Worm (Caenorhabditis elegans) whole organism, late embryonic: ENCODE measurements around the gene C04E7.1.

Source experiments
- C08G9.2 ChIP-seq: sonication (generic microtip); optimal IDR thresholded peaks from 2 replicates; lab custom pipeline; 2016; ENCODE audit warnings: mild to moderate bottlenecking, missing genetic modification characterization, moderate library complexity, missing compliant biosample characterization
- F13H6.1 ChIP-seq: sonication (generic microtip); optimal IDR thresholded peaks from 2 replicates; lab custom pipeline; 2016; ENCODE audit warnings: missing genetic modification characterization, missing compliant biosample characterization
- K02D7.2 ChIP-seq: sonication (generic microtip); optimal IDR thresholded peaks from 2 replicates; lab custom pipeline; 2017; ENCODE audit warnings: mild to moderate bottlenecking, missing genetic modification characterization, missing compliant biosample characterization
- T23F11.4 ChIP-seq: fragments of 200-800 bp; sonication (Bioruptor generic); optimal IDR thresholded peaks from 2 replicates; lab custom pipeline; 2018; ENCODE audit warnings: mild to moderate bottlenecking, missing genetic modification characterization, missing compliant biosample characterization
- Y22D7AL.16 ChIP-seq: sonication (generic microtip); optimal IDR thresholded peaks from 2 replicates; lab custom pipeline; 2016; ENCODE audit warnings: missing genetic modification characterization, missing compliant biosample characterization
- ahr-1 ChIP-seq: sonication (generic microtip); optimal IDR thresholded peaks from 2 replicates; lab custom pipeline; 2016; ENCODE audit warnings: missing genetic modification characterization, missing compliant biosample characterization
- ama-1 ChIP-seq: fragments of 150-350 bp; optimal IDR thresholded peaks from 2 replicates; lab custom pipeline; 2014
- ceh-14 ChIP-seq: sonication (generic microtip); optimal IDR thresholded peaks from 2 replicates; lab custom pipeline; 2016; ENCODE audit warnings: missing genotype, missing genetic modification characterization, missing compliant biosample characterization
- ceh-19 ChIP-seq: fragments of 200-800 bp; sonication (Bioruptor generic); optimal IDR thresholded peaks from 2 replicates; lab custom pipeline; 2018; ENCODE audit warnings: mild to moderate bottlenecking, missing genetic modification characterization, missing compliant biosample characterization
- ceh-2 ChIP-seq: sonication (generic microtip); optimal IDR thresholded peaks from 2 replicates; lab custom pipeline; 2016; ENCODE audit warnings: missing genotype, missing genetic modification characterization, missing compliant biosample characterization
- ceh-22 ChIP-seq: sonication (generic microtip); optimal IDR thresholded peaks from 2 replicates; lab custom pipeline; 2017; ENCODE audit warnings: missing biosample characterization, missing genetic modification characterization
- ceh-30 ChIP-seq: fragments of 150-350 bp; optimal IDR thresholded peaks from 2 replicates; lab custom pipeline; 2014; ENCODE audit warnings: missing biosample characterization, missing genetic modification characterization
- ceh-31 ChIP-seq: sonication (generic microtip); optimal IDR thresholded peaks from 2 replicates; lab custom pipeline; 2016; ENCODE audit warnings: missing genetic modification characterization, missing compliant biosample characterization
- ceh-34 ChIP-seq: sonication (generic microtip); optimal IDR thresholded peaks from 2 replicates; lab custom pipeline; 2016; ENCODE audit warnings: mild to moderate bottlenecking, missing genetic modification characterization, missing compliant biosample characterization
- ceh-48 ChIP-seq: sonication (generic microtip); optimal IDR thresholded peaks from 2 replicates; lab custom pipeline; 2016; ENCODE audit warnings: missing genetic modification characterization, inconsistent platforms, missing compliant biosample characterization
- ceh-9 ChIP-seq: sonication (generic microtip); optimal IDR thresholded peaks from 2 replicates; lab custom pipeline; 2016; ENCODE audit warnings: mild to moderate bottlenecking, missing genetic modification characterization, inconsistent platforms, missing compliant biosample characterization
- che-1 ChIP-seq: sonication (generic microtip); optimal IDR thresholded peaks from 2 replicates; lab custom pipeline; 2016; ENCODE audit warnings: mild to moderate bottlenecking, missing genetic modification characterization, missing compliant biosample characterization
- dmd-4 ChIP-seq: sonication (generic microtip); optimal IDR thresholded peaks from 2 replicates; lab custom pipeline; 2016; ENCODE audit warnings: borderline replicate concordance, missing genetic modification characterization, missing compliant biosample characterization
- dve-1 ChIP-seq: sonication (generic microtip); optimal IDR thresholded peaks from 2 replicates; lab custom pipeline; 2017; ENCODE audit warnings: antibody characterized with exemption, mild to moderate bottlenecking, missing genetic modification characterization, missing compliant biosample characterization
- elt-4 ChIP-seq: sonication (generic microtip); optimal IDR thresholded peaks from 2 replicates; lab custom pipeline; 2016; ENCODE audit warnings: missing genetic modification characterization, missing compliant biosample characterization
- ets-4 ChIP-seq: sonication (generic microtip); optimal IDR thresholded peaks from 2 replicates; lab custom pipeline; 2016; ENCODE audit warnings: missing genetic modification characterization, missing compliant biosample characterization
- eyg-1 ChIP-seq: sonication (generic microtip); optimal IDR thresholded peaks from 2 replicates; lab custom pipeline; 2016; ENCODE audit warnings: missing genotype, missing genetic modification characterization, missing compliant biosample characterization
- fkh-10 ChIP-seq: fragments of 150-350 bp; optimal IDR thresholded peaks from 2 replicates; lab custom pipeline; 2014; ENCODE audit warnings: missing biosample characterization, missing genetic modification reagents, missing genetic modification characterization
- fkh-6 ChIP-seq: sonication (generic microtip); optimal IDR thresholded peaks from 2 replicates; lab custom pipeline; 2016; ENCODE audit warnings: missing genetic modification characterization, missing compliant biosample characterization
- gmeb-2 ChIP-seq: sonication (generic microtip); optimal IDR thresholded peaks from 2 replicates; lab custom pipeline; 2016; ENCODE audit warnings: missing genetic modification characterization, inconsistent platforms, missing compliant biosample characterization
- hlh-15 ChIP-seq: sonication (generic microtip); optimal IDR thresholded peaks from 2 replicates; lab custom pipeline; 2016; ENCODE audit warnings: missing genetic modification characterization, missing compliant biosample characterization
- hlh-6 ChIP-seq: sonication (generic microtip); optimal IDR thresholded peaks from 2 replicates; lab custom pipeline; 2016; ENCODE audit warnings: missing genotype, missing genetic modification characterization, missing compliant biosample characterization
- hlh-8 ChIP-seq: sonication (generic microtip); optimal IDR thresholded peaks from 2 replicates; lab custom pipeline; 2016; ENCODE audit warnings: missing genotype, missing genetic modification characterization, missing compliant biosample characterization
- madf-2 ChIP-seq: sonication (generic microtip); optimal IDR thresholded peaks from 2 replicates; lab custom pipeline; 2017; ENCODE audit warnings: missing genetic modification characterization, missing compliant biosample characterization
- nfya-1 ChIP-seq: sonication (generic microtip); optimal IDR thresholded peaks from 2 replicates; lab custom pipeline; 2017; ENCODE audit warnings: missing genetic modification characterization, mild to moderate bottlenecking, missing compliant biosample characterization, antibody characterized with exemption, moderate library complexity
- nhr-232 ChIP-seq: sonication (generic microtip); optimal IDR thresholded peaks from 2 replicates; lab custom pipeline; 2016; ENCODE audit warnings: missing genetic modification characterization, missing compliant biosample characterization
- pat-9 ChIP-seq: fragments of 200-800 bp; sonication (Bioruptor generic); optimal IDR thresholded peaks from 2 replicates; lab custom pipeline; 2018; ENCODE audit warnings: mild to moderate bottlenecking, missing genetic modification characterization, moderate library complexity, missing compliant biosample characterization
- pax-1 ChIP-seq: fragments of 150-350 bp; optimal IDR thresholded peaks from 2 replicates; lab custom pipeline; 2014; ENCODE audit warnings: missing biosample characterization, missing genetic modification characterization
- pha-2 ChIP-seq: sonication (generic microtip); optimal IDR thresholded peaks from 2 replicates; lab custom pipeline; 2017; ENCODE audit warnings: mild to moderate bottlenecking, missing genetic modification characterization, missing compliant biosample characterization
- pha-4 ChIP-seq: fragments of 150-350 bp; optimal IDR thresholded peaks from 2 replicates; lab custom pipeline; 2018; ENCODE audit warnings: missing biosample characterization, missing genetic modification reagents, missing genetic modification characterization
- ref-2 ChIP-seq: sonication (generic microtip); optimal IDR thresholded peaks from 2 replicates; lab custom pipeline; 2016; ENCODE audit warnings: missing genetic modification characterization, missing compliant biosample characterization
- rnt-1 ChIP-seq: sonication (generic microtip); optimal IDR thresholded peaks from 2 replicates; lab custom pipeline; 2016; ENCODE audit warnings: missing genetic modification characterization, missing compliant biosample characterization
- sox-2 ChIP-seq: fragments of 200-800 bp; sonication (Bioruptor generic); IDR thresholded peaks from 2 replicates; pipeline ENCODE4 v1.3.6; 2022; ENCODE audit warnings: missing genetic modification reagents, missing genetic modification characterization, missing compliant biosample characterization
- syd-9 ChIP-seq: sonication (generic microtip); optimal IDR thresholded peaks from 2 replicates; lab custom pipeline; 2016; ENCODE audit warnings: mild to moderate bottlenecking, missing genetic modification characterization, moderate library complexity, missing compliant biosample characterization
- tbx-2 ChIP-seq: sonication (generic microtip); optimal IDR thresholded peaks from 2 replicates; lab custom pipeline; 2016; ENCODE audit warnings: missing genetic modification characterization, missing compliant biosample characterization
- ttx-3 ChIP-seq: sonication (generic microtip); optimal IDR thresholded peaks from 2 replicates; lab custom pipeline; 2016; ENCODE audit warnings: missing genetic modification reagents, missing genetic modification characterization, missing compliant biosample characterization
- unc-3 ChIP-seq, 2 experiments: fragments of 200-800 bp in 1 of 2; sonication (Bioruptor generic) in 1 of 2; sonication (generic microtip) in 1 of 2; conservative IDR thresholded peaks in 1 of 2; optimal IDR thresholded peaks in 1 of 2; 2 replicates each; pipeline versions ENCODE4 v1.3.6 to Lab custom; 2016 to 2022; ENCODE audit warnings: missing compliant biosample characterization in 2 of 2, missing genetic modification characterization in 2 of 2, missing genetic modification reagents in 1 of 2
- unc-42 ChIP-seq: sonication (generic microtip); optimal IDR thresholded peaks from 2 replicates; lab custom pipeline; 2016; ENCODE audit warnings: missing genotype, missing genetic modification characterization, missing compliant biosample characterization
- unc-86 ChIP-seq: sonication (generic microtip); optimal IDR thresholded peaks from 2 replicates; lab custom pipeline; 2016; ENCODE audit warnings: missing genetic modification characterization, missing compliant biosample characterization
- zip-5 ChIP-seq: sonication (generic microtip); optimal IDR thresholded peaks from 2 replicates; lab custom pipeline; 2016; ENCODE audit warnings: missing genetic modification characterization, missing compliant biosample characterization

The C04E7.1 gene

ce11 chrX:353134-353669 lies 4.7 kb upstream of the C04E7.1 start, which contains the start of gene sor-3 (continued):
- TF ChIP-seq C08G9.2 (peak; percentile 71), madf-2 (tag; lab: Kevin White, UChicago) (peak; percentile 87), pat-9 (tag; lab: Kevin White, UChicago) (peak; percentile 85), ceh-34 (tag; lab: Kevin White, UChicago) (peak; percentile 82), sox-2 (GFP tag; lab: Robert Waterston, UW) (peak; percentile 45; the same call in 1 of the 2 replicates), tbx-2 (peak; percentile 88), pax-1 (tag; lab: Kevin White, UChicago) (no peak), unc-3 (GFP tag; conservative IDR thresholded peaks at IDR 0.05; lab: Robert Waterston, UW) (peak; percentile 81), unc-3 (tag; optimal IDR thresholded peaks at IDR 0.05; lab: Kevin White, UChicago) (peak; percentile 89), elt-4 (no peak), dve-1 (peak; percentile 70), eyg-1 (tag; lab: Kevin White, UChicago) (peak; percentile 75), ttx-3 (tag; lab: Kevin White, UChicago) (peak; percentile 82), F13H6.1 (tag; lab: Kevin White, UChicago) (peak; percentile 87), ceh-31 (peak; percentile 76), zip-5 (tag; lab: Kevin White, UChicago) (peak; percentile 59), fkh-10 (GFP tag; lab: Kevin White, UChicago) (no peak), ceh-30 (tag; lab: Kevin White, UChicago) (no peak), ahr-1 (peak; percentile 77), ceh-14 (tag; lab: Kevin White, UChicago) (peak; percentile 94), ets-4 (tag; lab: Kevin White, UChicago) (peak; percentile 66), nhr-232 (tag; lab: Kevin White, UChicago) (peak; percentile 68), fkh-6 (tag; lab: Kevin White, UChicago) (peak; percentile 85), syd-9 (tag; lab: Kevin White, UChicago) (peak; percentile 82), hlh-6 (tag; lab: Kevin White, UChicago) (peak; percentile 76), pha-4 (tag; lab: Kevin White, UChicago) (no peak), ceh-2 (tag; lab: Kevin White, UChicago) (peak; percentile 87), unc-42 (tag; lab: Kevin White, UChicago) (peak; percentile 81), pha-2 (tag; lab: Kevin White, UChicago) (peak; percentile 86), Y22D7AL.16 (peak; percentile 89), hlh-15 (tag; lab: Kevin White, UChicago) (peak; percentile 90), ceh-19 (GFP tag; lab: Kevin White, UChicago) (peak; percentile 85), che-1 (tag; lab: Kevin White, UChicago) (peak; percentile 88), ceh-48 (tag; lab: Kevin White, UChicago) (peak; percentile 81), ceh-9 (tag; lab: Kevin White, UChicago) (peak; percentile 78), dmd-4 (peak; percentile 86), ceh-22 (tag; lab: Kevin White, UChicago) (no peak), gmeb-2 (tag; lab: Kevin White, UChicago) (peak; percentile 89), ref-2 (tag; lab: Kevin White, UChicago) (peak; percentile 77), rnt-1 (tag; lab: Kevin White, UChicago) (peak; percentile 77), T23F11.4 (GFP tag; lab: Kevin White, UChicago) (peak; percentile 84), ama-1 (no peak), nfya-1 (tag; lab: Kevin White, UChicago) (peak; percentile 82), unc-86 (peak; percentile 82), hlh-8 (tag; lab: Kevin White, UChicago) (peak; percentile 89), K02D7.2 (tag; lab: Kevin White, UChicago) (peak; percentile 71)
- TF ChIP-seq, all 69 proteins: peak for 60
